Worm (Caenorhabditis elegans) whole organism, L2 larva: ENCODE data around the gene F49C5.11.

Experiments
- R02D3.7 ChIP-seq: fragments of 150-350 bp; optimal IDR thresholded peaks from 2 replicates; lab custom pipeline; 2014; ENCODE audit warnings: missing biosample characterization, missing genetic modification characterization
- ZK546.5 ChIP-seq: sonication (generic microtip); optimal IDR thresholded peaks from 2 replicates; lab custom pipeline; 2017; ENCODE audit warnings: missing biosample characterization, missing genetic modification characterization
- aly-2 ChIP-seq: fragments of 150-350 bp; optimal IDR thresholded peaks from 2 replicates; lab custom pipeline; 2014; ENCODE audit warnings: missing biosample characterization, missing genetic modification characterization
- egl-27 ChIP-seq: sonication (generic microtip); optimal IDR thresholded peaks from 3 replicates; lab custom pipeline; 2017; ENCODE audit warnings: missing biosample characterization, missing genetic modification reagents, missing genetic modification characterization
- lin-11 ChIP-seq: fragments of 150-350 bp; sonication (generic microtip); optimal IDR thresholded peaks from 2 replicates; lab custom pipeline; 2014; ENCODE audit warnings: missing biosample characterization, missing genetic modification characterization, inconsistent platforms, mixed read lengths
- lin-13 ChIP-seq: fragments of 150-350 bp; optimal IDR thresholded peaks from 2 replicates; lab custom pipeline; 2014; ENCODE audit warnings: missing biosample characterization, missing genetic modification reagents, missing genetic modification characterization
- nhr-11 ChIP-seq: fragments of 150-350 bp; optimal IDR thresholded peaks from 2 replicates; lab custom pipeline; 2014; ENCODE audit warnings: missing biosample characterization, missing genetic modification characterization
- nhr-6 ChIP-seq: fragments of 150-350 bp; optimal IDR thresholded peaks from 2 replicates; lab custom pipeline; 2014; ENCODE audit warnings: missing biosample characterization, missing genetic modification characterization
- snpc-4 ChIP-seq: fragments of 150-350 bp; optimal IDR thresholded peaks from 2 replicates; lab custom pipeline; 2014; ENCODE audit warnings: missing biosample characterization, missing genetic modification characterization
- unc-55 ChIP-seq: fragments of 150-350 bp; sonication (generic microtip); optimal IDR thresholded peaks from 3 replicates; lab custom pipeline; 2014; ENCODE audit warnings: missing biosample characterization, missing genetic modification reagents, missing genetic modification characterization
- zag-1 ChIP-seq: fragments of 150-350 bp; optimal IDR thresholded peaks from 2 replicates; lab custom pipeline; 2014; ENCODE audit warnings: missing biosample characterization, missing genetic modification characterization
- ztf-11 ChIP-seq: sonication (generic microtip); optimal IDR thresholded peaks from 2 replicates; lab custom pipeline; 2017; ENCODE audit warnings: missing biosample characterization, missing genetic modification characterization
- ztf-4 ChIP-seq: fragments of 150-350 bp; optimal IDR thresholded peaks from 2 replicates; lab custom pipeline; 2014; ENCODE audit warnings: missing biosample characterization, missing genetic modification characterization

- TF ChIP-seq snpc-4 (tag; lab: Kevin White, UChicago) (no peak), R02D3.7 (tag; lab: Kevin White, UChicago) (no peak), unc-55 (no peak), lin-13 (GFP tag; lab: Kevin White, UChicago) (no peak), zag-1 (tag; lab: Kevin White, UChicago) (no peak), nhr-6 (no peak), ztf-4 (tag; lab: Kevin White, UChicago) (no peak), aly-2 (tag; lab: Kevin White, UChicago) (no peak), lin-11 (no peak), nhr-11 (tag; lab: Kevin White, UChicago) (no peak), ztf-11 (tag; lab: Kevin White, UChicago) (no peak), egl-27 (tag; lab: Kevin White, UChicago) (no peak), ZK546.5 (no peak)
These were observed at the start of gene F49C5.11 for ce11 chrII:12555579-12555978.
